Fruit fly (Drosophila melanogaster) whole organism, embryonic: ENCODE results near the gene CG17154.

ENCODE experiments used
- B-H1 ChIP-seq: fragments of 200-800 bp; sonication (Bioruptor generic); IDR thresholded peaks from 3 replicates; pipeline ENCODE4 v1.3.6; 2022; ENCODE audit warnings: missing biosample characterization, missing genetic modification characterization
- Bteb2 ChIP-seq: fragments of 200-800 bp; sonication (Bioruptor generic); optimal IDR thresholded peaks from 2 replicates; lab custom pipeline; 2016; ENCODE audit warnings: missing biosample characterization, missing genetic modification characterization
- C15 ChIP-seq: fragments of 200-800 bp; sonication (Bioruptor generic); IDR thresholded peaks from 3 replicates; pipeline ENCODE4 v1.3.6; 2022; ENCODE audit warnings: missing biosample characterization, missing genetic modification characterization
- CG10654 ChIP-seq: fragments of 200-800 bp; sonication (Bioruptor generic); optimal IDR thresholded peaks from 2 replicates; lab custom pipeline; 2016; ENCODE audit warnings: missing biosample characterization, missing genetic modification characterization
- CG11456 ChIP-seq: fragments of 200-800 bp; sonication (Bioruptor generic); IDR thresholded peaks from 3 replicates; pipeline ENCODE4 v1.3.6; 2022; ENCODE audit warnings: missing biosample characterization, missing genetic modification characterization
- CG11560 ChIP-seq: fragments of 200-800 bp; sonication (Bioruptor generic); IDR thresholded peaks from 3 replicates; pipeline ENCODE4 v1.3.6; 2022; ENCODE audit warnings: missing biosample characterization, missing genetic modification characterization
- CG12104 ChIP-seq: fragments of 200-800 bp; sonication (Bioruptor generic); optimal IDR thresholded peaks from 3 replicates; lab custom pipeline; 2016; ENCODE audit warnings: missing biosample characterization, missing genetic modification characterization
- CG13775 ChIP-seq: fragments of 200-800 bp; sonication (Bioruptor generic); optimal IDR thresholded peaks from 3 replicates; lab custom pipeline; 2017; ENCODE audit warnings: missing biosample characterization, mild to moderate bottlenecking, missing genetic modification characterization
- CG16815 ChIP-seq: fragments of 200-800 bp; sonication (Bioruptor generic); optimal IDR thresholded peaks from 3 replicates; lab custom pipeline; 2017; ENCODE audit warnings: missing biosample characterization, mild to moderate bottlenecking, missing genetic modification characterization
- CG17361 ChIP-seq: fragments of 200-800 bp; sonication (Bioruptor generic); IDR thresholded peaks from 3 replicates; pipeline ENCODE4 v1.3.6; 2022; ENCODE audit warnings: missing biosample characterization, missing genetic modification characterization
- CG17568 ChIP-seq: fragments of 200-800 bp; sonication (Bioruptor generic); optimal IDR thresholded peaks from 2 replicates; lab custom pipeline; 2018; ENCODE audit warnings: missing biosample characterization, mild to moderate bottlenecking, missing genetic modification characterization, moderate library complexity
- CG2202 ChIP-seq: fragments of 200-800 bp; sonication (Bioruptor generic); optimal IDR thresholded peaks from 2 replicates; lab custom pipeline; 2018; ENCODE audit warnings: missing biosample characterization, mild to moderate bottlenecking, missing genetic modification characterization
- CG3847 ChIP-seq: fragments of 200-800 bp; sonication (Bioruptor generic); IDR thresholded peaks from 2 replicates; pipeline ENCODE4 v1.3.6; 2022; ENCODE audit warnings: missing biosample characterization, missing genetic modification characterization
- CG4617 ChIP-seq: fragments of 200-800 bp; sonication (Bioruptor generic); optimal IDR thresholded peaks from 3 replicates; lab custom pipeline; 2016; ENCODE audit warnings: missing biosample characterization, missing genetic modification characterization, borderline replicate concordance
- CG7357 ChIP-seq: fragments of 200-800 bp; sonication (Bioruptor generic); IDR thresholded peaks from 3 replicates; pipeline ENCODE4 v1.3.6; 2022; ENCODE audit warnings: missing biosample characterization, missing genetic modification characterization
- CG8944 ChIP-seq: fragments of 200-800 bp; sonication (Bioruptor generic); optimal IDR thresholded peaks from 3 replicates; lab custom pipeline; 2016; ENCODE audit warnings: missing biosample characterization, missing genetic modification characterization
- CHES-1-like ChIP-seq: fragments of 200-800 bp; sonication (Bioruptor generic); optimal IDR thresholded peaks from 2 replicates; lab custom pipeline; 2016; ENCODE audit warnings: missing biosample characterization, missing genetic modification characterization
- CrebB ChIP-seq: fragments of 200-800 bp; sonication (Bioruptor generic); optimal IDR thresholded peaks from 3 replicates; lab custom pipeline; 2018; ENCODE audit warnings: missing biosample characterization, mild to moderate bottlenecking, missing genetic modification characterization
- D19B ChIP-seq: fragments of 200-800 bp; sonication (Bioruptor generic); optimal IDR thresholded peaks from 2 replicates; lab custom pipeline; 2017; ENCODE audit warnings: missing biosample characterization, mild to moderate bottlenecking, missing genetic modification characterization
- Fer2 ChIP-seq: fragments of 200-800 bp; sonication (Bioruptor generic); optimal IDR thresholded peaks from 2 replicates; lab custom pipeline; 2018; ENCODE audit warnings: missing biosample characterization, mild to moderate bottlenecking, missing genetic modification characterization, moderate library complexity
- Gug ChIP-seq: fragments of 200-800 bp; sonication (Bioruptor generic); IDR thresholded peaks from 4 replicates; pipeline ENCODE4 v1.3.6; 2022; ENCODE audit warnings: missing biosample characterization, missing genetic modification characterization
- H15 ChIP-seq: fragments of 200-800 bp; sonication (Bioruptor generic); IDR thresholded peaks from 3 replicates; pipeline ENCODE4 v1.3.6; 2022; ENCODE audit warnings: missing biosample characterization, missing genetic modification characterization
- Hr78 ChIP-seq, 2 experiments: fragments of 200-800 bp in 1 of 2; fragments of >200 bp in 1 of 2; sonication (Bioruptor generic) in 1 of 2; optimal IDR thresholded peaks; 2 replicates each; lab custom pipeline; 2017 to 2019; ENCODE audit warnings: missing biosample characterization in 2 of 2, missing genetic modification characterization in 2 of 2, mild to moderate bottlenecking in 1 of 2, moderate library complexity in 1 of 2
- Max ChIP-seq: fragments of 200-800 bp; sonication (Bioruptor generic); optimal IDR thresholded peaks from 2 replicates; lab custom pipeline; 2016; ENCODE audit warnings: missing biosample characterization, mild to moderate bottlenecking, missing genetic modification characterization
- Optix ChIP-seq: fragments of 200-800 bp; sonication (Bioruptor generic); IDR thresholded peaks from 3 replicates; pipeline ENCODE4 v1.3.6; 2022; ENCODE audit warnings: missing biosample characterization, missing genetic modification characterization
- Sox102F ChIP-seq: fragments of 200-800 bp; sonication (Bioruptor generic); optimal IDR thresholded peaks from 2 replicates; lab custom pipeline; 2018; ENCODE audit warnings: missing biosample characterization, mild to moderate bottlenecking, missing genetic modification characterization, moderate library complexity
- Sry-β ChIP-seq: fragments of 200-800 bp; sonication (Bioruptor generic); optimal IDR thresholded peaks from 2 replicates; lab custom pipeline; 2018; ENCODE audit warnings: missing biosample characterization, mild to moderate bottlenecking, missing genetic modification characterization, moderate library complexity
- TFAM ChIP-seq: fragments of 200-800 bp; sonication (Bioruptor generic); optimal IDR thresholded peaks from 2 replicates; lab custom pipeline; 2017; ENCODE audit warnings: missing biosample characterization, missing genetic modification characterization, inconsistent platforms
- Taf1 ChIP-seq: fragments of 200-800 bp; sonication (Bioruptor generic); IDR thresholded peaks from 2 replicates; pipeline ENCODE4 v1.3.6; 2022; ENCODE audit warnings: missing biosample characterization, missing genetic modification characterization
- br ChIP-seq: fragments of >200 bp; optimal IDR thresholded peaks from 2 replicates; lab custom pipeline; 2017
- chif ChIP-seq, 2 experiments: fragments of 200-800 bp; sonication (Bioruptor generic); optimal IDR thresholded peaks; 3 replicates each; lab custom pipeline; 2016; ENCODE audit warnings: missing biosample characterization in 2 of 2, missing genetic modification characterization in 2 of 2
- en ChIP-seq: fragments of 200-800 bp; sonication (Bioruptor generic); optimal IDR thresholded peaks from 2 replicates; lab custom pipeline; 2016; ENCODE audit warnings: missing biosample characterization, missing genetic modification characterization
- fd96Cb ChIP-seq: fragments of 200-800 bp; sonication (Bioruptor generic); optimal IDR thresholded peaks from 2 replicates; lab custom pipeline; 2018; ENCODE audit warnings: missing biosample characterization, mild to moderate bottlenecking, missing genetic modification characterization, moderate library complexity
- hb ChIP-seq: fragments of 200-800 bp; sonication (Bioruptor generic); IDR thresholded peaks from 3 replicates; pipeline ENCODE4 v1.3.6; 2022; ENCODE audit warnings: missing biosample characterization, missing genetic modification characterization; ENCODE audit not compliant: partially characterized antibody
- jing ChIP-seq: fragments of 200-800 bp; sonication (Bioruptor generic); optimal IDR thresholded peaks from 2 replicates; lab custom pipeline; 2018; ENCODE audit warnings: missing biosample characterization, mild to moderate bottlenecking, missing genetic modification characterization
- ken ChIP-seq: fragments of 200-800 bp; sonication (Bioruptor generic); IDR thresholded peaks from 3 replicates; pipeline ENCODE4 v1.3.6; 2022; ENCODE audit warnings: missing biosample characterization, missing genetic modification characterization
- klu ChIP-seq: fragments of 200-800 bp; sonication (Bioruptor generic); IDR thresholded peaks from 2 replicates; pipeline ENCODE4 v1.3.6; 2022; ENCODE audit warnings: missing biosample characterization, missing genetic modification characterization
- lab ChIP-seq: fragments of 200-800 bp; sonication (Bioruptor generic); optimal IDR thresholded peaks from 3 replicates; lab custom pipeline; 2017; ENCODE audit warnings: missing biosample characterization, missing genetic modification characterization, mild to moderate bottlenecking, moderate library complexity, missing genetic modification reagents
- lilli ChIP-seq: fragments of 200-800 bp; sonication (Bioruptor generic); optimal IDR thresholded peaks from 3 replicates; lab custom pipeline; 2016; ENCODE audit warnings: missing biosample characterization, missing genetic modification characterization
- mld ChIP-seq: fragments of 200-800 bp; sonication (Bioruptor generic); IDR thresholded peaks from 3 replicates; pipeline ENCODE4 v1.3.6; 2022; ENCODE audit warnings: missing biosample characterization, missing genetic modification characterization; ENCODE audit not compliant: partially characterized antibody
- pfk ChIP-seq: fragments of 200-800 bp; sonication (Bioruptor generic); optimal IDR thresholded peaks from 2 replicates; lab custom pipeline; 2018; ENCODE audit warnings: missing biosample characterization, mild to moderate bottlenecking, missing genetic modification characterization, moderate library complexity
- pho ChIP-seq: fragments of 200-800 bp; sonication (Bioruptor generic); optimal IDR thresholded peaks from 2 replicates; lab custom pipeline; 2016; ENCODE audit warnings: missing biosample characterization, missing genetic modification characterization
- pzg ChIP-seq: fragments of 200-800 bp; sonication (Bioruptor generic); optimal IDR thresholded peaks from 3 replicates; lab custom pipeline; 2018; ENCODE audit warnings: missing biosample characterization, mild to moderate bottlenecking, missing genetic modification characterization, moderate library complexity
- repo ChIP-seq: fragments of 200-800 bp; sonication (Bioruptor generic); optimal IDR thresholded peaks from 2 replicates; lab custom pipeline; 2016; ENCODE audit warnings: missing biosample characterization, missing genetic modification characterization
- row ChIP-seq: fragments of 200-800 bp; sonication (Bioruptor generic); IDR thresholded peaks from 3 replicates; pipeline ENCODE4 v1.3.6; 2022; ENCODE audit warnings: missing biosample characterization, missing genetic modification characterization
- sc ChIP-seq, 3 experiments: fragments of >200 bp in 2 of 3; fragments of 200-800 bp in 1 of 3; sonication (Bioruptor generic) in 1 of 3; optimal IDR thresholded peaks; 2 replicates in 2 of 3; 3 replicates in 1 of 3; lab custom pipeline; 2017; ENCODE audit warnings: mild to moderate bottlenecking in 1 of 3, missing biosample characterization in 1 of 3, missing genetic modification characterization in 1 of 3, missing genetic modification reagents in 1 of 3
- shn ChIP-seq: fragments of 200-800 bp; sonication (Bioruptor generic); optimal IDR thresholded peaks from 3 replicates; lab custom pipeline; 2016; ENCODE audit warnings: missing biosample characterization, missing genetic modification characterization
- zen ChIP-seq: fragments of 200-800 bp; sonication (Bioruptor generic); optimal IDR thresholded peaks from 3 replicates; lab custom pipeline; 2018; ENCODE audit warnings: missing biosample characterization, mild to moderate bottlenecking, missing genetic modification characterization, moderate library complexity

Gene CG17154

dm6 chr3L:12056286-12057178 is 31.9 kb upstream of the CG17154 start (continued):
- TF ChIP-seq jing (peak; percentile 26), Max (GFP tag; lab: Kevin White, UChicago) (peak; percentile 69), Gug (GFP tag; lab: Robert Waterston, UW) (peak; percentile 45; the same call in 3 of the 4 replicates), CG13775 (GFP tag; lab: Kevin White, UChicago) (peak; percentile 73), CG10654 (GFP tag; lab: Kevin White, UChicago) (peak; percentile 32), shn (peak; percentile 79), lilli (GFP tag; lab: Kevin White, UChicago) (peak; percentile 65), en (GFP tag; lab: Kevin White, UChicago) (peak; percentile 37), CG3847 (GFP tag; lab: Robert Waterston, UW) (peak; percentile 30), CG2202 (tag; lab: Kevin White, UChicago) (peak; percentile 33), repo (GFP tag; lab: Kevin White, UChicago) (peak; percentile 53), Sox102F (GFP tag; lab: Kevin White, UChicago) (peak; percentile 75), CrebB (tag; lab: Kevin White, UChicago) (no peak), pfk (no peak), CHES-1-like (GFP tag; lab: Kevin White, UChicago) (peak; percentile 42), br (lab: Kevin White, UChicago) (no peak), row (GFP tag; lab: Robert Waterston, UW) (peak; percentile 91), CG12104 (GFP tag; lab: Kevin White, UChicago) (peak; percentile 72), B-H1 (GFP tag; lab: Robert Waterston, UW) (peak; percentile 48), chif (GFP tag; optimal IDR thresholded peaks at IDR 0.05; lab: Kevin White, UChicago) (peak; percentile 52 to 78), Taf1 (GFP tag; lab: Robert Waterston, UW) (no peak), hb (GFP tag; lab: Robert Waterston, UW) (no peak), fd96Cb (peak; percentile 85), Fer2 (tag; lab: Kevin White, UChicago) (no peak), CG16815 (GFP tag; lab: Kevin White, UChicago) (peak; percentile 64), zen (tag; lab: Kevin White, UChicago) (peak; percentile 44), pho (GFP tag; lab: Kevin White, UChicago) (peak; percentile 62), H15 (GFP tag; lab: Robert Waterston, UW) (peak; percentile 47; the same call in 2 of the 3 replicates), mld (GFP tag; lab: Robert Waterston, UW) (no peak), CG7357 (GFP tag; lab: Robert Waterston, UW) (peak; percentile 48; the same call in 1 of the 3 replicates), pzg (GFP tag; lab: Kevin White, UChicago) (no peak), klu (0 out of 2 replicates have a peak, but pooled peaks have one; percentile 12), CG11560 (0 out of 3 replicates have a peak, but pooled peaks have one; percentile 60), C15 (GFP tag; lab: Robert Waterston, UW) (no peak), Bteb2 (GFP tag; lab: Kevin White, UChicago) (peak; percentile 26), sc (optimal IDR thresholded peaks at IDR 0.05; lab: Kevin White, UChicago) (no peak), sc (GFP tag; optimal IDR thresholded peaks at IDR 0.05; lab: Kevin White, UChicago) (peak; percentile 71), CG17361 (GFP tag; lab: Robert Waterston, UW) (peak; percentile 88), TFAM (GFP tag; lab: Kevin White, UChicago) (no peak), CG17568 (GFP tag; lab: Kevin White, UChicago) (no peak), D19B (GFP tag; lab: Kevin White, UChicago) (peak; percentile 98), Sry-β (GFP tag; lab: Kevin White, UChicago) (peak; percentile 32), Hr78 (GFP tag; optimal IDR thresholded peaks at IDR 0.05; lab: Kevin White, UChicago) (peak in 1 of 2 experiments; percentile 59), Optix (GFP tag; lab: Robert Waterston, UW) (no peak), CG8944 (GFP tag; lab: Kevin White, UChicago) (peak; percentile 45), ken (GFP tag; lab: Robert Waterston, UW) (peak; percentile 58; the same call in 2 of the 3 replicates), CG4617 (GFP tag; lab: Kevin White, UChicago) (no peak), CG11456 (GFP tag; lab: Robert Waterston, UW) (peak; percentile 42; the same call in 1 of the 3 replicates), lab (peak; percentile 68)
